Worm (Caenorhabditis elegans): ENCODE results near the gene kvs-4.

ce11 chrIII:10962910-10963309, 49.5 kb upstream of the kvs-4 start:
- TF ChIP-seq fos-1 (tag; optimal IDR thresholded peaks at IDR 0.05): no peak
- TF ChIP-seq lin-13 (GFP tag; optimal IDR thresholded peaks at IDR 0.05): no peak
- no peak for TF ChIP-seq unc-130 (GFP tag; optimal IDR thresholded peaks at IDR 0.05)
- TF ChIP-seq ceh-82 (tag; optimal IDR thresholded peaks at IDR 0.05): no peak
- TF ChIP-seq snpc-4 (tag; optimal IDR thresholded peaks at IDR 0.05): no peak
